Worm (Caenorhabditis elegans) whole organism, L4 larva: ENCODE measurements around the gene fbxa-27.
"Not testable (repeated sequence)": the region's sequence is repeated elsewhere in the genome, so short reads cannot be mapped to it uniquely, and the experiment has no call there.

ENCODE experiments used
- F44E2.7 ChIP-seq: fragments of 200-800 bp; sonication (Bioruptor generic); IDR thresholded peaks from 2 replicates; pipeline ENCODE4 v2.1.2; 2022; ENCODE audit warnings: missing genetic modification characterization, missing compliant biosample characterization
- T20F7.1 ChIP-seq: fragments of 200-800 bp; sonication (Bioruptor generic); optimal IDR thresholded peaks from 2 replicates; lab custom pipeline; 2018; ENCODE audit warnings: mild to moderate bottlenecking, missing genetic modification characterization, missing compliant biosample characterization
- ceh-20 ChIP-seq: fragments of 200-800 bp; sonication (Bioruptor generic); IDR thresholded peaks from 2 replicates; pipeline ENCODE4 v1.3.6; 2022; ENCODE audit warnings: missing genetic modification reagents, missing genetic modification characterization, missing compliant biosample characterization
- daf-12 ChIP-seq: fragments of 150-350 bp; optimal IDR thresholded peaks from 2 replicates; lab custom pipeline; 2014; ENCODE audit warnings: missing biosample characterization, missing genetic modification reagents, missing genetic modification characterization
- dve-1 ChIP-seq: sonication (generic microtip); optimal IDR thresholded peaks from 2 replicates; lab custom pipeline; 2017; ENCODE audit warnings: antibody characterized with exemption, mild to moderate bottlenecking, missing genetic modification characterization, missing compliant biosample characterization; ENCODE audit not compliant: insufficient read depth
- lin-13 ChIP-seq: fragments of 150-350 bp; optimal IDR thresholded peaks from 2 replicates; lab custom pipeline; 2014; ENCODE audit warnings: missing biosample characterization, missing genetic modification reagents, missing genetic modification characterization
- nhr-237 ChIP-seq: sonication (generic microtip); optimal IDR thresholded peaks from 2 replicates; lab custom pipeline; 2017; ENCODE audit warnings: missing biosample characterization, missing genetic modification characterization
- nhr-25 ChIP-seq: sonication (generic microtip); optimal IDR thresholded peaks from 2 replicates; lab custom pipeline; 2017; ENCODE audit warnings: missing genetic modification characterization, mild to moderate bottlenecking, missing compliant biosample characterization, antibody characterized with exemption, moderate library complexity, borderline replicate concordance; ENCODE audit not compliant: insufficient read depth
- nhr-28 ChIP-seq: fragments of 150-350 bp; optimal IDR thresholded peaks from 2 replicates; lab custom pipeline; 2014; ENCODE audit warnings: missing biosample characterization, missing genetic modification characterization
- nhr-76 ChIP-seq: fragments of 150-350 bp; optimal IDR thresholded peaks from 2 replicates; lab custom pipeline; 2014; ENCODE audit warnings: missing biosample characterization, missing genetic modification characterization
- zfp-3 ChIP-seq: fragments of 200-800 bp; sonication (Bioruptor generic); conservative IDR thresholded peaks from 2 replicates; pipeline ENCODE4 v1.3.6; 2022; ENCODE audit warnings: missing genetic modification reagents, missing genetic modification characterization, missing compliant biosample characterization
- ztf-7 ChIP-seq: fragments of 150-350 bp; optimal IDR thresholded peaks from 2 replicates; lab custom pipeline; 2014; ENCODE audit warnings: missing biosample characterization, missing genetic modification characterization

- not testable (repeated sequence) for TF ChIP-seq zfp-3; nhr-25 (tag; lab: Kevin White, UChicago); dve-1 (tag; lab: Kevin White, UChicago); nhr-237 (tag; lab: Kevin White, UChicago); T20F7.1; daf-12 (tag; lab: Kevin White, UChicago); nhr-76 (tag; lab: Kevin White, UChicago); F44E2.7; nhr-28; lin-13; ceh-20; ztf-7
Observed at ce11 chrIII:1357973-1358372, 15.2 kb downstream of the fbxa-27 start, which contains the start of gene Y82E9BR.8.
